Fruit fly (Drosophila melanogaster) whole organism, adult: ENCODE data around the gene Smu1.
A peak's percentile ranks its signal among the peaks of the same experiment; 100 is the strongest.

Source experiments
- CG11617 ChIP-seq: fragments of 200-800 bp; sonication (Bioruptor generic); optimal IDR thresholded peaks from 2 replicates; lab custom pipeline; 2017; ENCODE audit warnings: mild to moderate bottlenecking, missing biosample characterization, missing genetic modification reagents, missing genetic modification characterization
- CG12768 ChIP-seq: fragments of 200-800 bp; sonication (Bioruptor generic); optimal IDR thresholded peaks from 2 replicates; lab custom pipeline; 2017; ENCODE audit warnings: missing biosample characterization, missing genetic modification characterization, mild to moderate bottlenecking, moderate library complexity, missing genetic modification reagents
- CG14711 ChIP-seq: fragments of 200-800 bp; sonication (Bioruptor generic); optimal IDR thresholded peaks from 2 replicates; lab custom pipeline; 2018; ENCODE audit warnings: missing biosample characterization, mild to moderate bottlenecking, missing genetic modification characterization, moderate library complexity
- CG1620 ChIP-seq: fragments of 200-800 bp; sonication (Bioruptor generic); optimal IDR thresholded peaks from 2 replicates; lab custom pipeline; 2016; ENCODE audit warnings: missing biosample characterization, missing genetic modification characterization
- CG33017 ChIP-seq: fragments of 200-800 bp; sonication (Bioruptor generic); optimal IDR thresholded peaks from 2 replicates; lab custom pipeline; 2018; ENCODE audit warnings: missing biosample characterization, mild to moderate bottlenecking, missing genetic modification characterization, moderate library complexity
- CG5204 ChIP-seq: fragments of 200-800 bp; sonication (Bioruptor generic); optimal IDR thresholded peaks from 2 replicates; lab custom pipeline; 2016; ENCODE audit warnings: missing biosample characterization, missing genetic modification characterization
- CG7045 ChIP-seq: fragments of 200-800 bp; sonication (Bioruptor generic); optimal IDR thresholded peaks from 2 replicates; lab custom pipeline; 2017; ENCODE audit warnings: missing biosample characterization, mild to moderate bottlenecking, missing genetic modification characterization
- CG7101 ChIP-seq: fragments of 200-800 bp; sonication (Bioruptor generic); optimal IDR thresholded peaks from 2 replicates; lab custom pipeline; 2018; ENCODE audit warnings: missing biosample characterization, mild to moderate bottlenecking, missing genetic modification characterization, moderate library complexity
- Clk ChIP-seq: fragments of 200-800 bp; sonication (Bioruptor generic); optimal IDR thresholded peaks from 2 replicates; lab custom pipeline; 2017; ENCODE audit warnings: missing biosample characterization, missing genetic modification characterization
- Crg-1 ChIP-seq: fragments of 200-800 bp; sonication (Bioruptor generic); optimal IDR thresholded peaks from 2 replicates; lab custom pipeline; 2016; ENCODE audit warnings: missing biosample characterization, missing genetic modification characterization
- Hr96 ChIP-seq: fragments of 200-800 bp; sonication (Bioruptor generic); optimal IDR thresholded peaks from 2 replicates; lab custom pipeline; 2016; ENCODE audit warnings: missing biosample characterization, missing genetic modification characterization
- Mnt ChIP-seq: fragments of 200-800 bp; sonication (Bioruptor generic); optimal IDR thresholded peaks from 2 replicates; lab custom pipeline; 2016; ENCODE audit warnings: missing biosample characterization, mild to moderate bottlenecking, missing genetic modification characterization
- bab1 ChIP-seq: fragments of 200-800 bp; sonication (Bioruptor generic); optimal IDR thresholded peaks from 3 replicates; lab custom pipeline; 2019; ENCODE audit warnings: missing biosample characterization, mild to moderate bottlenecking, missing genetic modification characterization, moderate library complexity
- cic ChIP-seq: fragments of 200-800 bp; sonication (Bioruptor generic); optimal IDR thresholded peaks from 2 replicates; lab custom pipeline; 2017; ENCODE audit warnings: missing biosample characterization, mild to moderate bottlenecking, missing genetic modification characterization, moderate library complexity
- cnc ChIP-seq, 2 experiments: fragments of >200 bp; optimal IDR thresholded peaks; 2 replicates each; lab custom pipeline; 2017
- kay ChIP-seq: fragments of 200-800 bp; sonication (Bioruptor generic); peaks from one replicate; lab custom pipeline; 2016; ENCODE audit warnings: missing biosample characterization, missing genetic modification characterization, borderline replicate concordance
- ovo ChIP-seq: fragments of 200-800 bp; sonication (Bioruptor generic); optimal IDR thresholded peaks from 2 replicates; lab custom pipeline; 2016; ENCODE audit warnings: missing biosample characterization, missing genetic modification characterization
- pad ChIP-seq: fragments of 200-800 bp; sonication (Bioruptor generic); optimal IDR thresholded peaks from 3 replicates; lab custom pipeline; 2017; ENCODE audit warnings: missing biosample characterization, missing genetic modification characterization, mild to moderate bottlenecking, moderate library complexity, missing genetic modification reagents
- tj ChIP-seq: fragments of 200-800 bp; sonication (Bioruptor generic); optimal IDR thresholded peaks from 3 replicates; lab custom pipeline; 2017; ENCODE audit warnings: missing biosample characterization, mild to moderate bottlenecking, missing genetic modification characterization, moderate library complexity
- toe ChIP-seq: fragments of 200-800 bp; sonication (Bioruptor generic); optimal IDR thresholded peaks from 2 replicates; lab custom pipeline; 2016; ENCODE audit warnings: missing biosample characterization, missing genetic modification characterization

Smu1 gene

dm6 chr3R:18986089-18986887 lies 5.2 kb upstream of the Smu1 start:
- TF ChIP-seq Clk (no peak), CG11617 (GFP tag; lab: Kevin White, UChicago) (no peak), toe (GFP tag; lab: Kevin White, UChicago) (no peak), tj (peak; percentile 97)

- TF ChIP-seq pad (GFP tag; lab: Kevin White, UChicago) (peak; percentile 74), CG1620 (GFP tag; lab: Kevin White, UChicago) (no peak), CG14711 (tag; lab: Kevin White, UChicago) (peak; percentile 82), CG7101 (tag; lab: Kevin White, UChicago) (peak; percentile 86), CG33017 (tag; lab: Kevin White, UChicago) (peak; percentile 66), bab1 (GFP tag; lab: Kevin White, UChicago) (peak; percentile 62), CG5204 (GFP tag; lab: Kevin White, UChicago) (peak; percentile 44), kay (no peak), CG7045 (GFP tag; lab: Kevin White, UChicago) (peak; percentile 46), toe (GFP tag; lab: Kevin White, UChicago) (peak; percentile 1), Crg-1 (GFP tag; lab: Kevin White, UChicago) (peak; percentile 9), Hr96 (no peak), cnc (optimal IDR thresholded peaks at IDR 0.05; lab: Kevin White, UChicago) (no peak), Mnt (GFP tag; lab: Kevin White, UChicago) (peak; percentile 35), Clk (no peak), cic (GFP tag; lab: Kevin White, UChicago) (no peak), tj (no peak), CG11617 (GFP tag; lab: Kevin White, UChicago) (peak; percentile 80), CG12768 (GFP tag; lab: Kevin White, UChicago) (peak; percentile 57), ovo (GFP tag; lab: Kevin White, UChicago) (no peak)
Observed at dm6 chr3R:18985114-18985785, 4.1 kb upstream of the Smu1 start.

dm6 chr3R:18983614-18984185 lies 2.6 kb upstream of the Smu1 start, which contains the start of the genes snRNP-U1-C and gukh:
TSS of gene snRNP-U1-C (minus strand) at chr3R:18983650.
TSS of gene gukh (plus strand) at chr3R:18984025.
- TF ChIP-seq CG33017 (tag; lab: Kevin White, UChicago), result peak; percentile 78
- peak; percentile 50 for TF ChIP-seq pad (GFP tag; lab: Kevin White, UChicago)
- TF ChIP-seq CG5204 (GFP tag; lab: Kevin White, UChicago), result peak; percentile 73
- peak; percentile 83 for TF ChIP-seq bab1 (GFP tag; lab: Kevin White, UChicago)
- TF ChIP-seq Clk, result peak; percentile 65
- peak; percentile 70 for TF ChIP-seq CG12768 (GFP tag; lab: Kevin White, UChicago)
- peak; percentile 77 for TF ChIP-seq CG11617 (GFP tag; lab: Kevin White, UChicago)
- peak; percentile 24 for TF ChIP-seq Hr96
- TF ChIP-seq CG14711 (tag; lab: Kevin White, UChicago), result peak; percentile 81
- peak; percentile 57 for TF ChIP-seq Mnt (GFP tag; lab: Kevin White, UChicago)
- TF ChIP-seq ovo (GFP tag; lab: Kevin White, UChicago), result peak; percentile 68
- TF ChIP-seq cic (GFP tag; lab: Kevin White, UChicago), result peak; percentile 39
- TF ChIP-seq toe (GFP tag; lab: Kevin White, UChicago), result peak; percentile 63
- no peak for TF ChIP-seq kay
- peak; percentile 67 for TF ChIP-seq CG1620 (GFP tag; lab: Kevin White, UChicago)
- TF ChIP-seq CG7101 (tag; lab: Kevin White, UChicago), result peak; percentile 84
- TF ChIP-seq tj, result peak; percentile 50
- peak; percentile 75 for TF ChIP-seq CG7045 (GFP tag; lab: Kevin White, UChicago)
- TF ChIP-seq cnc (optimal IDR thresholded peaks at IDR 0.05; lab: Kevin White, UChicago), result no peak
- no peak for TF ChIP-seq Crg-1 (GFP tag; lab: Kevin White, UChicago)

- TF ChIP-seq CG11617 (GFP tag; lab: Kevin White, UChicago), result no peak
- TF ChIP-seq cnc (optimal IDR thresholded peaks at IDR 0.05; lab: Kevin White, UChicago), result no peak
- no peak for TF ChIP-seq CG7045 (GFP tag; lab: Kevin White, UChicago)
- TF ChIP-seq Crg-1 (GFP tag; lab: Kevin White, UChicago), result no peak
- TF ChIP-seq CG12768 (GFP tag; lab: Kevin White, UChicago), result no peak
- TF ChIP-seq CG33017 (tag; lab: Kevin White, UChicago), result no peak
- TF ChIP-seq Clk, result no peak
- no peak for TF ChIP-seq tj
- no peak for TF ChIP-seq CG1620 (GFP tag; lab: Kevin White, UChicago)
- no peak for TF ChIP-seq bab1 (GFP tag; lab: Kevin White, UChicago)
Observed at dm6 chr3R:18978709-18979108, 2.4 kb downstream of the Smu1 start, which contains the start of gene euc. TSS of gene euc (minus strand) at chr3R:18978809.

- TF ChIP-seq CG33017 (tag; lab: Kevin White, UChicago) (no peak), cic (GFP tag; lab: Kevin White, UChicago) (no peak), tj (no peak), Mnt (GFP tag; lab: Kevin White, UChicago) (no peak), Crg-1 (GFP tag; lab: Kevin White, UChicago) (no peak), kay (no peak), CG11617 (GFP tag; lab: Kevin White, UChicago) (no peak), CG7101 (tag; lab: Kevin White, UChicago) (no peak)
Observed at dm6 chr3R:18964819-18965218, 16.3 kb downstream of the Smu1 start.
